Fruit fly (Drosophila melanogaster) whole organism, embryonic: Measurements from ENCODE around the gene CG3448.

Experiments
- Ada2b ChIP-seq: fragments of 200-800 bp; sonication (Bioruptor generic); IDR thresholded peaks from 2 replicates; pipeline ENCODE4 v1.3.6; 2022; ENCODE audit warnings: missing biosample characterization, missing genetic modification characterization
- Atf6 ChIP-seq: fragments of 200-800 bp; sonication (Bioruptor generic); IDR thresholded peaks from 2 replicates; pipeline ENCODE4 v1.3.6; 2022; ENCODE audit warnings: missing biosample characterization, missing genetic modification characterization
- B-H1 ChIP-seq: fragments of 200-800 bp; sonication (Bioruptor generic); IDR thresholded peaks from 3 replicates; pipeline ENCODE4 v1.3.6; 2022; ENCODE audit warnings: missing biosample characterization, missing genetic modification characterization
- CG10209 ChIP-seq: fragments of 200-800 bp; sonication (Bioruptor generic); optimal IDR thresholded peaks from 3 replicates; lab custom pipeline; 2017; ENCODE audit warnings: missing biosample characterization, mild to moderate bottlenecking, missing genetic modification characterization, missing genetic modification reagents
- CG1024 ChIP-seq: fragments of 200-800 bp; sonication (Bioruptor generic); IDR thresholded peaks from 2 replicates; pipeline ENCODE4 v1.3.6; 2022; ENCODE audit warnings: missing biosample characterization, missing genetic modification characterization
- CG10462 ChIP-seq: fragments of 200-800 bp; sonication (Bioruptor generic); optimal IDR thresholded peaks from 2 replicates; lab custom pipeline; 2016; ENCODE audit warnings: missing biosample characterization, missing genetic modification characterization
- CG10654 ChIP-seq: fragments of 200-800 bp; sonication (Bioruptor generic); optimal IDR thresholded peaks from 2 replicates; lab custom pipeline; 2016; ENCODE audit warnings: missing biosample characterization, missing genetic modification characterization
- CG11456 ChIP-seq: fragments of 200-800 bp; sonication (Bioruptor generic); IDR thresholded peaks from 3 replicates; pipeline ENCODE4 v1.3.6; 2022; ENCODE audit warnings: missing biosample characterization, missing genetic modification characterization
- CG12299 ChIP-seq: fragments of 200-800 bp; sonication (Bioruptor generic); optimal IDR thresholded peaks from 2 replicates; lab custom pipeline; 2018; ENCODE audit warnings: missing biosample characterization, mild to moderate bottlenecking, missing genetic modification characterization
- CG12744 ChIP-seq: fragments of 200-800 bp; sonication (Bioruptor generic); optimal IDR thresholded peaks from 2 replicates; lab custom pipeline; 2016; ENCODE audit warnings: missing biosample characterization, missing genetic modification characterization
- CG12769 ChIP-seq: fragments of 200-800 bp; sonication (Bioruptor generic); optimal IDR thresholded peaks from 2 replicates; lab custom pipeline; 2019; ENCODE audit warnings: missing biosample characterization, mild to moderate bottlenecking, missing genetic modification characterization, moderate library complexity
- CG13287 ChIP-seq: fragments of 200-800 bp; sonication (Bioruptor generic); IDR thresholded peaks from 2 replicates; pipeline ENCODE4 v1.3.6; 2022; ENCODE audit warnings: missing biosample characterization, missing genetic modification characterization; ENCODE audit not compliant: partially characterized antibody
- CG14860 ChIP-seq: fragments of 200-800 bp; sonication (Bioruptor generic); IDR thresholded peaks from 3 replicates; pipeline ENCODE4 v1.3.6; 2022; ENCODE audit warnings: missing biosample characterization, missing genetic modification characterization; ENCODE audit not compliant: partially characterized antibody
- CG15011 ChIP-seq: fragments of 200-800 bp; sonication (Bioruptor generic); optimal IDR thresholded peaks from 3 replicates; lab custom pipeline; 2018; ENCODE audit warnings: missing biosample characterization, mild to moderate bottlenecking, missing genetic modification characterization
- CG16863 ChIP-seq: fragments of 200-800 bp; sonication (Bioruptor generic); optimal IDR thresholded peaks from 3 replicates; lab custom pipeline; 2016; ENCODE audit warnings: missing biosample characterization, missing genetic modification characterization
- CG18262 ChIP-seq: fragments of 200-800 bp; optimal IDR thresholded peaks from 3 replicates; lab custom pipeline; 2019; ENCODE audit warnings: missing biosample characterization, mild to moderate bottlenecking, missing genetic modification characterization, moderate library complexity
- CG2875 ChIP-seq: fragments of 200-800 bp; sonication (Bioruptor generic); optimal IDR thresholded peaks from 2 replicates; lab custom pipeline; 2017; ENCODE audit warnings: missing biosample characterization, mild to moderate bottlenecking, missing genetic modification characterization, missing genetic modification reagents
- CG2889 ChIP-seq: fragments of 200-800 bp; sonication (Bioruptor generic); IDR thresholded peaks from 3 replicates; pipeline ENCODE4 v1.3.6; 2022; ENCODE audit warnings: missing biosample characterization, missing genetic modification characterization
- CG30403 ChIP-seq: fragments of 200-800 bp; sonication (Bioruptor generic); optimal IDR thresholded peaks from 3 replicates; lab custom pipeline; 2016; ENCODE audit warnings: missing biosample characterization, missing genetic modification characterization
- CG31224 ChIP-seq: fragments of 200-800 bp; sonication (Bioruptor generic); IDR thresholded peaks from 2 replicates; pipeline ENCODE4 v1.3.6; 2022; ENCODE audit warnings: missing biosample characterization, missing genetic modification characterization
- CG31365 ChIP-seq: fragments of 200-800 bp; sonication (Bioruptor generic); optimal IDR thresholded peaks from 2 replicates; lab custom pipeline; 2018; ENCODE audit warnings: missing biosample characterization, mild to moderate bottlenecking, missing genetic modification characterization
- CG3726 ChIP-seq: fragments of 200-800 bp; sonication (Bioruptor generic); IDR thresholded peaks from 3 replicates; pipeline ENCODE4, ENCODE4 v1.3.6; 2022; ENCODE audit warnings: missing biosample characterization, missing genetic modification characterization
- CG7745 ChIP-seq: fragments of 200-800 bp; sonication (Bioruptor generic); optimal IDR thresholded peaks from 2 replicates; lab custom pipeline; 2018; ENCODE audit warnings: missing biosample characterization, mild to moderate bottlenecking, missing genetic modification characterization, moderate library complexity
- CG9797 ChIP-seq: fragments of 200-800 bp; sonication (Bioruptor generic); optimal IDR thresholded peaks from 3 replicates; lab custom pipeline; 2018; ENCODE audit warnings: missing biosample characterization, mild to moderate bottlenecking, missing genetic modification characterization
- Chrac-16 ChIP-seq: fragments of 200-800 bp; sonication (Bioruptor generic); optimal IDR thresholded peaks from 3 replicates; lab custom pipeline; 2016; ENCODE audit warnings: missing biosample characterization, missing genetic modification characterization
- Dll ChIP-seq: fragments of 200-800 bp; sonication (Bioruptor generic); IDR thresholded peaks from 4 replicates; pipeline ENCODE4 v1.3.6; 2022; ENCODE audit warnings: missing biosample characterization, missing genetic modification characterization; ENCODE audit not compliant: partially characterized antibody
- HLH4C ChIP-seq: fragments of 200-800 bp; sonication (Bioruptor generic); IDR thresholded peaks from 3 replicates; pipeline ENCODE4 v1.3.6; 2022; ENCODE audit warnings: missing biosample characterization, missing genetic modification characterization; ENCODE audit not compliant: partially characterized antibody
- Hey ChIP-seq: fragments of 200-800 bp; sonication (Bioruptor generic); optimal IDR thresholded peaks from 3 replicates; lab custom pipeline; 2018; ENCODE audit warnings: missing biosample characterization, mild to moderate bottlenecking, missing genetic modification characterization
- Myb ChIP-seq: fragments of 200-800 bp; sonication (Bioruptor generic); optimal IDR thresholded peaks from 2 replicates; lab custom pipeline; 2016; ENCODE audit warnings: missing biosample characterization, missing genetic modification characterization
- NfI ChIP-seq: fragments of 200-800 bp; sonication (Bioruptor generic); optimal IDR thresholded peaks from 3 replicates; lab custom pipeline; 2018; ENCODE audit warnings: missing biosample characterization, mild to moderate bottlenecking, missing genetic modification characterization, moderate library complexity
- Poxn ChIP-seq: fragments of 200-800 bp; sonication (Bioruptor generic); IDR thresholded peaks from 2 replicates; pipeline ENCODE4 v1.3.6; 2022; ENCODE audit warnings: missing biosample characterization, missing genetic modification characterization
- Vsx1 ChIP-seq: fragments of 200-800 bp; sonication (Bioruptor generic); optimal IDR thresholded peaks from 2 replicates; lab custom pipeline; 2017; ENCODE audit warnings: missing biosample characterization, mild to moderate bottlenecking, missing genetic modification characterization, missing genetic modification reagents
- amos ChIP-seq: fragments of 200-800 bp; sonication (Bioruptor generic); IDR thresholded peaks from 2 replicates; pipeline ENCODE4 v1.3.6; 2022; ENCODE audit warnings: missing biosample characterization, missing genetic modification characterization; ENCODE audit not compliant: partially characterized antibody
- br ChIP-seq: fragments of >200 bp; optimal IDR thresholded peaks from 2 replicates; lab custom pipeline; 2017
- bsh ChIP-seq, 2 experiments: fragments of 200-800 bp; sonication (Bioruptor generic); optimal IDR thresholded peaks; 2 replicates each; lab custom pipeline; 2017 to 2018; ENCODE audit warnings: mild to moderate bottlenecking in 2 of 2, missing biosample characterization in 2 of 2, missing genetic modification characterization in 2 of 2, moderate library complexity in 1 of 2
- chn ChIP-seq: fragments of 200-800 bp; sonication (Bioruptor generic); optimal IDR thresholded peaks from 2 replicates; lab custom pipeline; 2016; ENCODE audit warnings: missing biosample characterization, missing genetic modification characterization
- dati ChIP-seq: fragments of 200-800 bp; sonication (Bioruptor generic); IDR thresholded peaks from 2 replicates; pipeline ENCODE4 v1.3.6; 2022; ENCODE audit warnings: missing biosample characterization, missing genetic modification characterization
- dmrt11E ChIP-seq: fragments of 200-800 bp; sonication (Bioruptor generic); optimal IDR thresholded peaks from 3 replicates; lab custom pipeline; 2018; ENCODE audit warnings: missing biosample characterization, mild to moderate bottlenecking, missing genetic modification characterization, moderate library complexity
- ewg ChIP-seq: fragments of 200-800 bp; sonication (Bioruptor generic); optimal IDR thresholded peaks from 3 replicates; lab custom pipeline; 2017; ENCODE audit warnings: mild to moderate bottlenecking, missing biosample characterization, missing genetic modification reagents, missing genetic modification characterization
- eyg ChIP-seq: fragments of 200-800 bp; sonication (Bioruptor generic); optimal IDR thresholded peaks from 3 replicates; lab custom pipeline; 2016; ENCODE audit warnings: missing biosample characterization, missing genetic modification characterization
- gce ChIP-seq: fragments of 200-800 bp; sonication (Bioruptor generic); IDR thresholded peaks from 3 replicates; pipeline ENCODE4 v1.3.6; 2022; ENCODE audit warnings: missing biosample characterization, missing genetic modification characterization
- gsb ChIP-seq: fragments of 200-800 bp; sonication (Bioruptor generic); IDR thresholded peaks from 2 replicates; pipeline ENCODE4 v1.3.6; 2022; ENCODE audit warnings: missing biosample characterization, missing genetic modification characterization
- jigr1 ChIP-seq: fragments of 200-800 bp; sonication (Bioruptor generic); IDR thresholded peaks from 3 replicates; pipeline ENCODE4 v1.3.6; 2022; ENCODE audit warnings: missing biosample characterization, missing genetic modification characterization
- nerfin-2 ChIP-seq: fragments of 200-800 bp; sonication (Bioruptor generic); IDR thresholded peaks from 2 replicates; pipeline ENCODE4 v1.3.6; 2022; ENCODE audit warnings: missing biosample characterization, missing genetic modification characterization; ENCODE audit not compliant: partially characterized antibody
- pb ChIP-seq: fragments of 200-800 bp; sonication (Bioruptor generic); optimal IDR thresholded peaks from 3 replicates; lab custom pipeline; 2016; ENCODE audit warnings: missing biosample characterization, missing genetic modification characterization
- repo ChIP-seq: fragments of 200-800 bp; sonication (Bioruptor generic); optimal IDR thresholded peaks from 2 replicates; lab custom pipeline; 2016; ENCODE audit warnings: missing biosample characterization, missing genetic modification characterization
- sima ChIP-seq: fragments of 200-800 bp; sonication (Bioruptor generic); optimal IDR thresholded peaks from 2 replicates; lab custom pipeline; 2016; ENCODE audit warnings: missing biosample characterization, missing genetic modification characterization
- wor ChIP-seq: fragments of 200-800 bp; sonication (Bioruptor generic); IDR thresholded peaks from 2 replicates; pipeline ENCODE4 v1.3.6; 2022; ENCODE audit warnings: missing biosample characterization, missing genetic modification characterization
- z ChIP-seq: fragments of 200-800 bp; sonication (Bioruptor generic); IDR thresholded peaks from 3 replicates; pipeline ENCODE4 v1.3.6; 2022; ENCODE audit warnings: missing biosample characterization, missing genetic modification characterization
- zen ChIP-seq: fragments of 200-800 bp; sonication (Bioruptor generic); optimal IDR thresholded peaks from 3 replicates; lab custom pipeline; 2018; ENCODE audit warnings: missing biosample characterization, mild to moderate bottlenecking, missing genetic modification characterization, moderate library complexity

The CG3448 gene

dm6 chr3L:9420054-9420818 is 31.1 kb downstream of the CG3448 start (continued):
- TF ChIP-seq HLH4C (GFP tag; lab: Robert Waterston, UW) (no peak), Dll (GFP tag; lab: Robert Waterston, UW) (no peak), CG10462 (GFP tag; lab: Kevin White, UChicago) (no peak), Myb (GFP tag; lab: Kevin White, UChicago) (no peak), CG10654 (GFP tag; lab: Kevin White, UChicago) (no peak), nerfin-2 (no peak), Hey (tag; lab: Kevin White, UChicago) (no peak), dmrt11E (tag; lab: Kevin White, UChicago) (no peak), CG3726 (GFP tag; lab: Robert Waterston, UW) (no peak), CG12744 (peak; percentile 4), CG30403 (GFP tag; lab: Kevin White, UChicago) (peak; percentile 38), dati (no peak), CG13287 (GFP tag; lab: Robert Waterston, UW) (no peak), CG31224 (GFP tag; lab: Robert Waterston, UW) (no peak), CG15011 (GFP tag; lab: Kevin White, UChicago) (no peak), repo (no peak), CG12769 (no peak), Poxn (no peak), NfI (GFP tag; lab: Kevin White, UChicago) (peak; percentile 51), sima (no peak), CG1024 (peak; percentile 26; the same call in 1 of the 2 replicates), chn (no peak), wor (GFP tag; lab: Robert Waterston, UW) (peak; percentile 38; the same call in 1 of the 2 replicates), Chrac-16 (GFP tag; lab: Kevin White, UChicago) (peak; percentile 17), bsh (GFP tag; optimal IDR thresholded peaks at IDR 0.05; lab: Kevin White, UChicago) (peak; percentile 50 to 86), CG14860 (GFP tag; lab: Robert Waterston, UW) (no peak), br (no peak), jigr1 (GFP tag; lab: Robert Waterston, UW) (no peak), zen (tag; lab: Kevin White, UChicago) (no peak), amos (GFP tag; lab: Robert Waterston, UW) (no peak), Atf6 (GFP tag; lab: Robert Waterston, UW) (peak; percentile 69), Ada2b (peak; percentile 55), CG16863 (peak; percentile 7), CG10209 (GFP tag; lab: Kevin White, UChicago) (peak; percentile 26), B-H1 (GFP tag; lab: Robert Waterston, UW) (no peak), CG2875 (GFP tag; lab: Kevin White, UChicago) (peak; percentile 45), CG11456 (GFP tag; lab: Robert Waterston, UW) (0 out of 3 replicates have a peak, but pooled peaks have one; percentile 24), gce (no peak), eyg (no peak), Vsx1 (GFP tag; lab: Kevin White, UChicago) (no peak), CG31365 (tag; lab: Kevin White, UChicago) (no peak), CG18262 (tag; lab: Kevin White, UChicago) (peak; percentile 56), CG7745 (tag; lab: Kevin White, UChicago) (no peak), CG9797 (GFP tag; lab: Kevin White, UChicago) (no peak), ewg (GFP tag; lab: Kevin White, UChicago) (no peak), CG12299 (tag; lab: Kevin White, UChicago) (no peak), gsb (no peak), CG2889 (no peak), z (GFP tag; lab: Robert Waterston, UW) (no peak), pb (no peak)
